Fruit fly (Drosophila melanogaster) whole organism: ENCODE data around the gene bru3.

Experiments
- CG8478 ChIP-seq: fragments of >200 bp; optimal IDR thresholded peaks from 2 replicates; lab custom pipeline; 2018; ENCODE audit warnings: inconsistent platforms
- Dll ChIP-seq: fragments of >200 bp; optimal IDR thresholded peaks from 2 replicates; lab custom pipeline; 2017
- EcR ChIP-seq, 2 experiments: fragments of >200 bp; optimal IDR thresholded peaks; 2 replicates each; lab custom pipeline; 2017; ENCODE audit warnings: missing biosample characterization in 2 of 2, missing genetic modification characterization in 2 of 2, missing genetic modification reagents in 2 of 2
- pan ChIP-seq: fragments of >200 bp; optimal IDR thresholded peaks from 2 replicates; lab custom pipeline; 2017
- psq ChIP-seq: fragments of >200 bp; optimal IDR thresholded peaks from 2 replicates; lab custom pipeline; 2017
- usp ChIP-seq: fragments of >200 bp; optimal IDR thresholded peaks from 2 replicates; lab custom pipeline; 2017; ENCODE audit warnings: missing biosample characterization, missing genetic modification characterization, mixed read lengths

The bru3 gene

DNA sequence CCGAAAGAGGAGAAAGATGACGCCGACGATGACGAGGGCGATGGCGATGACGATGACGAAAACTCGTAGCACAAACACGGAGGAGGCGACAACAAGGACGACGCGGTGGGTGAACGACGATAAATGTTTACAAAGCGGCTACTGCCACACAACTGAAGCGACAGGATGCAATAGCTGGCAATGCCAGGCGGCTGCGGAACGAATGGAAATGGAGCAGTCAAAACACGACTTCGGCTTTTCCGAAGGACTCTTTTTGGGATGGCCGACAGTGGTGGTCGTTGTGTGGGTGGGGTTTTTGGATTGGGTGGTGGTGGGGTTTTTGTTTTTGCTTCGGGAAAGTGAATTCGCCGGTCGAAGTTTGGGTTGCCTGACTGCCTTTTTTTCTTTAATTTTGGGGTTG is at the start of gene bru3:
TSS of gene bru3 (minus strand) at position 143 of the 400 bp plus-strand sequence.
- no peak for TF ChIP-seq pan (lab: Kevin White, UChicago)

DNA sequence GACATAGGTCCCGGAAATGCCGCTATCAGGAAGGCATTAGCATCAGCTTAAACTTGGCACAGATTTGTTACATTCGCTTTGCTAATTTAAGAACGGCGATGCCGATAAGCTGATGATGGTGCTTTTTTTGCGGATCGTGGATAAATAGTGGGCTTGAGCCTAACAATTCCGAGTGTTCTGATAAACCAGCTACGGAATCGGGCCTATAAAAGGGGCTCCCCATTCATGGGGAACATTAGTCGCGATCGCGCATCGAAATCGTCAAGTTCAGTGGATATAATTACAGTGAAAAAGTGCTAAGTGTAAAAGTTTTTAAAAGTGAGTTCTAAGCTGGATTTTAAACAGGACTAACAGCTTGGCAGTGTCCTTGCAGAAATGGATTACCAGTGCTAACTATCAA is 42.6 kb upstream of the bru3 start, which contains the start of gene Hml:
TSS of gene Hml (plus strand) at position 301 of the 400 bp plus-strand sequence.
- TF ChIP-seq CG8478 (lab: Kevin White, UChicago) (no peak), Dll (no peak), psq (lab: Kevin White, UChicago) (no peak), EcR (GFP tag; optimal IDR thresholded peaks at IDR 0.05; lab: Kevin White, UChicago) (no peak), usp (GFP tag; lab: Kevin White, UChicago) (no peak), pan (lab: Kevin White, UChicago) (no peak)

DNA sequence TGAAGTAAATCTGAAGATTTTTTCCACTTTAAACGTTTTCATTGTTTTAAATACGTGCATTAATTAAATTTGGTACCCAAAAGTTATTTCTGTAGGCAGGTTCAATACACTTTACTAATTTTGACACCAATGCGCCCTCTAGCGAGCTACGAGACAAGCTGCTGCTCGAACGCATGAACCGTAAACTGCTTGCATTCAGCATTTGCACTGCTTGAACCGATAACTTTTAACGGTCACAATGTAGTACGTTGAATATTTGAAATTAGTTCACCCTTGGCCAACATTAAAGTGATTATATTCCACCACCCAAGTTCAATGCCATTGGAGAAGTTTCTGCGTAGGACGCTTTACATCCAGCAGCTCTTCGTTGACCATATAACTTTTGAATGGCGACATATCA is 42.1 kb upstream of the bru3 start:
- TF ChIP-seq Dll (no peak), CG8478 (lab: Kevin White, UChicago) (no peak), pan (lab: Kevin White, UChicago) (no peak), usp (GFP tag; lab: Kevin White, UChicago) (no peak), psq (lab: Kevin White, UChicago) (no peak), EcR (GFP tag; optimal IDR thresholded peaks at IDR 0.05; lab: Kevin White, UChicago) (peak; percentile 88 to 94)

DNA sequence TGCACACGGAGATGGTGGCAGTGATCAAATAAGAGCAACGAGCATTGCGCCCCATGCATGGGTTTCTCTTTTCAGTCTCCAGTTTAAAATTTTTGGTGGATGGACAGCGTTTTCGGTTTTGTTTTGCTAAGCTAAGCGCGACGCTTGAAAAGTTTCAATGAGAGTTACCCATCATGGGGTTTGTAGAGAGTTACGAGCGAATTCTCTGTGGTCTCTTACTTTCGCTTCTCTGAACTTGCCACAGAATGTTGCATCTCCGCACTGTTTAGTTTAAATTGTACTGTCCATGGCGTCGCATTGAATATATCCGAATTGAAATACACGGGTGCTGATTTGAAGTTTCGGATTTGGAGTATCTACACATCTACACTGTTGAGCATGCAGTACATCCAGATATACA is 40.2 kb upstream of the bru3 start, which contains the start of gene Tsp68C:
TSS of gene Tsp68C (plus strand) at position 301 of the 400 bp plus-strand sequence.
- TF ChIP-seq psq (lab: Kevin White, UChicago) (no peak), EcR (GFP tag; optimal IDR thresholded peaks at IDR 0.05; lab: Kevin White, UChicago) (no peak), usp (GFP tag; lab: Kevin White, UChicago) (no peak), pan (lab: Kevin White, UChicago) (no peak), CG8478 (lab: Kevin White, UChicago) (no peak), Dll (no peak)

DNA sequence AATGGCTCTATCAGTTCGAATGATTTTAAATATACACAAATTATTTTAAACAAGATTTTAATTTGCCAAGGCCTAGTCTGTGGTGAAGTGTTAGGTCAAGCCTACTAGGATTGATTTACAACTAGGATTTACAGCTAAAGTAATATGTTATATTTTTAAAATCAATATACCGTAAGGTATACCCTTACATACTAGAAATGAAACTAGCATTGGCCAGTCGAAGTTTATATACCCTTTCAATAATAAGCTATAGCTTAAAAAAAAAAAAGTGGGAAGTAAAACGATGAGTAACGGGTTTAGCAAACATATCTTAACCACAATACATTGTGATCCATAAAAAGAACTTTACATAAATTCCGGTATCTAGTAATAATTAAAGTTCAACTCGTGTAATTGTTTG is 39.7 kb upstream of the bru3 start, which contains the start of gene CG8750:
TSS of gene CG8750 (minus strand) at position 101 of the 400 bp plus-strand sequence.
- TF ChIP-seq psq (lab: Kevin White, UChicago) (no peak), Dll (no peak), EcR (GFP tag; optimal IDR thresholded peaks at IDR 0.05; lab: Kevin White, UChicago) (no peak), CG8478 (lab: Kevin White, UChicago) (no peak), usp (GFP tag; lab: Kevin White, UChicago) (no peak), pan (lab: Kevin White, UChicago) (no peak)

DNA sequence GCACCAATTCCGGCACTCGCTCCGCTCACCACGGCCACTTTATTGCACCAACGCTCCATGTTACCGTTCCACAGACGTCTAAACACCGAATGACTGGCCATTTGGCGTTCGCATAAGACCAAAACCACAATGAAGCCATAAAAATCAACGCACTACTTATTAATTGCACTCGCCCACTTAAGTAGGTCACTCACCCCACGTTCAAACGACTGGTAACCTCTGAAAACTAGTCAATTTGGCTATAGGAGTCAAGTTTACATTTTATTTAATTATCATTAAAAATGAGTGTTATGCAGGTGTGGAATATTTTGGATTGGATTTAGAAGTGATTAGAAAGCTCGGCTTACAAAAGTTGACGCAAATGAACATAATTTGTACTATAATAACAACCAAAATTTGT is 38.9 kb upstream of the bru3 start, which contains the start of gene CG8757:
TSS of gene CG8757 (minus strand) at position 101 of the 400 bp plus-strand sequence.
- no peak for TF ChIP-seq pan (lab: Kevin White, UChicago)
- TF ChIP-seq psq (lab: Kevin White, UChicago) = no peak
- no peak for TF ChIP-seq EcR (GFP tag; optimal IDR thresholded peaks at IDR 0.05; lab: Kevin White, UChicago)
- TF ChIP-seq Dll = no peak
- no peak for TF ChIP-seq CG8478 (lab: Kevin White, UChicago)
- no peak for TF ChIP-seq usp (GFP tag; lab: Kevin White, UChicago)

DNA sequence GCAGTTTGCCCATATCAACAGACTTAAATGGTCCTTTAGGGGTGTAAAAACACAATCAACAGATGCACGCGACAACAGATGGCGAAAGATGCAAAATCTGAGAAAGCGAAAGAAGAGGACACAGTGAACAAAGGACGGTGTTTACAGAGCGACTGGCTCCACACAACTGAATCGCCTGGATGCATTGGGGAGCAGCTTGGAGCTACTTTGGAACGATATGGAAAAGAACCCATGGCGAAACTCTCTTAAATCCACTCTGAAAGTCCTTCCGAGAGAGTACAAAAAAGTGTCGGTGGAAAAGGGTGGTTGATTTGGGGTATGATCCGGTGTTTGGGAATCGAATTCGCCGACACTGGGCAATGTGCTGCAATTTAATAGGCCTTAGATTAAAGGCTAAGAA is 37.5 kb upstream of the bru3 start:
- TF ChIP-seq EcR (GFP tag; optimal IDR thresholded peaks at IDR 0.05; lab: Kevin White, UChicago) (no peak), pan (lab: Kevin White, UChicago) (no peak), CG8478 (lab: Kevin White, UChicago) (no peak), psq (lab: Kevin White, UChicago) (no peak), usp (GFP tag; lab: Kevin White, UChicago) (no peak), Dll (no peak)

DNA sequence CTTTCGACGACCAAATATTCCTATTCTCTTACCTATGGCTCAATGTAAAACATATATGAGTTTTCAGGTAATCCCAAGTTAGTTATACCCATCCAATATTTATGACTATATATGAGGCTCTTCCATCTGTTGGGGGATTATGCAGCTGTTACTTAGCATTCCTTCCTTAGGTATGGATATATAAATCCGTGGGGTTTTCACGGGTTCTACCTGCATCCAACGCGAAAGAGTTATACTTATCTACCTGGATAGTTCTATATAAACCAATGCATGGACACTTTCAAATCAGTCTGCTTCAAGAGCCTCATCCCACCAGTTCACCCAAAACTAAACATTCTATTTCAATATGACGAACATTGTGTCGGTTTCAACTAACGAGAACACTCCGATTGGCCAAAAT is 34.3 kb upstream of the bru3 start, which contains the start of gene CG43184:
TSS of gene CG43184 (plus strand) at position 301 of the 400 bp plus-strand sequence.
- TF ChIP-seq Dll (no peak), CG8478 (lab: Kevin White, UChicago) (no peak), pan (lab: Kevin White, UChicago) (no peak), usp (GFP tag; lab: Kevin White, UChicago) (no peak), psq (lab: Kevin White, UChicago) (no peak), EcR (GFP tag; optimal IDR thresholded peaks at IDR 0.05; lab: Kevin White, UChicago) (no peak)

DNA sequence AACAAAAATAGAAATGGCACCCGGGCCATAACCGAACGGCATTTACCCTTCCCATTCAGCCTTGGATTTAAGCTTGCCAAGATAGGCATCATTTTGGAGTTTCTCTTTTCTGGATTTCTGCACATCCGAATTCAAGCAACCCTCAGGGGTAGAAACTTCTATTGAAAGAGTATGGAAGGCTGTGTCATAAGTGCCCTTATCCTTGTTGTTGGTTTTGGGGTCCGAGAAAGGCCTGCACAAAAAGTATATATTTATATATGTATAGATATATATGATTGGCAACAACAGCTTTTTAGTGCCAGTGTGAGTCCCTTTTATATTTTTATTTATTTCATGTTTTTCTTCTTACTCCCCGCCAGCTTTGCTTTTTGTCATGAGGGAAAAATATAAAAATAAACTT is 40.1 kb downstream of the bru3 start:
- TF ChIP-seq CG8478 (lab: Kevin White, UChicago) (no peak), psq (lab: Kevin White, UChicago) (no peak), usp (GFP tag; lab: Kevin White, UChicago) (no peak), pan (lab: Kevin White, UChicago) (no peak), Dll (no peak), EcR (GFP tag; optimal IDR thresholded peaks at IDR 0.05; lab: Kevin White, UChicago) (no peak)

DNA sequence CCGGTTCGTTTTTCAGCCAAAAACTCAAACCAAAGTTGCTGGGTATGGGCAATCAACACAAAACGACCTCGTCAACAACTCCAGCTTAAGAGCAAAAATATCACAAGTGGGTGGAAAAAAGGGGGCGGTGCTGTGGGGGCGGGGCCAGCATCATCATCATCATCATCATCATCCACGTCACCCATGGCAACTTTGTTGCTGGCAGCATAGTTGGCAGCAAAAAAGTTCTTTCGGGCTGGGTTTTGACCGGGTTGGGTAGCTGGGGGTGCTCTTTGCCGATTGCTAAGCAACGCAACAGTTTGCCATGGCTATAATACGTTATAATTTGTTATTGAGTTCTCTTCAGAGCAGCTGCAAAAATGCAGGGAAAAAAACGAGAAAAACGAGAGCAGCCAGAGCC is 40.6 kb downstream of the bru3 start:
- TF ChIP-seq CG8478 (lab: Kevin White, UChicago) (no peak), EcR (GFP tag; optimal IDR thresholded peaks at IDR 0.05; lab: Kevin White, UChicago) (no peak)

DNA sequence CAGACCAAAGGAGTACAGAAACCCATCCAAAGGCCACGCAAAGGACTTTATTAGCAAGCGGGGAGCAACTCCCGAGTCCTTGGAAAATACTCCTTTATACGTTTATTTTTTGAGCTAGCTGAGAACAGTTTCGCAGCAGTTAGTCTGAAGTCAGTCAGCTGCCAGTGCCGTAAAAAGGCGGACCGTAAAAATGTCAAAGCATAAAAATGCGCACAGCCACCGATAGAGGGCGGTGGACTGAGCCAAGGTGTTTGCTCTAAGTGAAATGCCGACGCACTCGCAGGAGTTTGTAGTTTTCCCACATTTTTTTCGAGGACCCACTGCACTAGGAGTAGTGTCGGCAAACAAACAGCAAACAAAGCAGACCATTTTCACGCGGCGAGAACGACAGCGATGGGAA is 64.8 kb downstream of the bru3 start:
- TF ChIP-seq pan (lab: Kevin White, UChicago) = no peak
- no peak for TF ChIP-seq EcR (GFP tag; optimal IDR thresholded peaks at IDR 0.05; lab: Kevin White, UChicago)
- no peak for TF ChIP-seq psq (lab: Kevin White, UChicago)

DNA sequence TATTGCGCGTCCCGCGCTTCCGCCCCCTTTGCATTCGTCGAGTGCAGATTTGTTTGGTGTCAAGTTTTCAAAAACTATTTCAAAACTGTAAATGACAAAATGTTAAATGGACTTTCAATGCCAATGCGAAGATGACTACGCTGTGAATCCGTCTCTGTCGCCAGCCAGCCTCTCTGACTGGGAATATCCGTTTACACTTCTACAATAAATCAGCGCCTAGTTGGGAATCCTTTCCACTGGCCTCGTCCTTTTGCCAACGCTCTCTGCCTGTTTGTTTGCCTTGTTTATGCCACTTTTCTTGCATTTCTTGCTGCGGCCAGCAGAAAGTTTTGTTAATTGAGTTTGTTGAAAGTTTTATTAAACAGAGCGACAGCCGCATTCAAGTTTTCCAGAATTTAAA is 94.3 kb downstream of the bru3 start:
- TF ChIP-seq EcR (GFP tag; optimal IDR thresholded peaks at IDR 0.05; lab: Kevin White, UChicago) = no peak

DNA sequence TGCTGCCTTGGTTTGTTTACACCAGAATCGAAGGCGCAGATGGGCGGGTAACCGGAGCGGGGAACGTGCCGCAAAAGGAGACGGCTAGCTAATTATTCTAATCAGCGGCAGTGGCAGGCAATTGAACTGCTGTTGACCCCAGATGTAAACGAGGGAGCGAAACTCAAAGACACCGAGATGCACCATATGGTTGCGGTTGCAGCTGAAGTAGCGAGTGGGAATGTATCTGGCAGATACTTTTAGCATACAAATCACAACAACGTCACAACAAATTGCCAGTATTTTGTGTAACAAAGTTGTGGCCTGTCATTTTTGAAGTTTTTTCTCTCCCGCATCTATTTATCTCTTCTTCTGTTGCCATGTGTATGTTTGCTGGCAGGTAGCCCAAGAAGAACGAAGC is 128.5 kb downstream of the bru3 start:
- TF ChIP-seq usp (GFP tag; lab: Kevin White, UChicago) (no peak), pan (lab: Kevin White, UChicago) (no peak), Dll (no peak), CG8478 (lab: Kevin White, UChicago) (no peak), EcR (GFP tag; optimal IDR thresholded peaks at IDR 0.05; lab: Kevin White, UChicago) (no peak), psq (lab: Kevin White, UChicago) (no peak)
